Fruit fly (Drosophila melanogaster): ENCODE data around the gene sr.

dm6 chr3R:18151820-18152219 lies 61.2 kb downstream of the sr start, which contains the start of gene CG14316:
- TF ChIP-seq CG8478 (optimal IDR thresholded peaks at IDR 0.05) (no peak), CTCF (optimal IDR thresholded peaks at IDR 0.05) (no peak)
